Fruit fly (Drosophila melanogaster): ENCODE data around the gene CG3165.

CG3165 gene

dm6 chr2L:2945438-2946220 lies 31.3 kb upstream of the CG3165 start:
- TF ChIP-seq Myc (optimal IDR thresholded peaks at IDR 0.05) (peak; percentile 36), tai (GFP tag; optimal IDR thresholded peaks at IDR 0.05) (no peak), Dfd (GFP tag; optimal IDR thresholded peaks at IDR 0.05) (peak; percentile 83)

dm6 chr2L:2954472-2954871 lies 22.4 kb upstream of the CG3165 start, which contains the start of gene Rbp9:
Rbp9 (plus strand) TSS chr2L:2954762.
- no peak for TF ChIP-seq br (GFP tag; optimal IDR thresholded peaks at IDR 0.05)
- no peak for TF ChIP-seq lola (GFP tag; optimal IDR thresholded peaks at IDR 0.05)
- no peak for TF ChIP-seq HLH106 (tag; optimal IDR thresholded peaks at IDR 0.05)
- TF ChIP-seq OdsH (GFP tag; optimal IDR thresholded peaks at IDR 0.05) = no peak
- TF ChIP-seq sv (GFP tag; optimal IDR thresholded peaks at IDR 0.05) = no peak
- no peak for TF ChIP-seq Rel (GFP tag; optimal IDR thresholded peaks at IDR 0.05)
- TF ChIP-seq Rel (tag; optimal IDR thresholded peaks at IDR 0.05) = no peak
- TF ChIP-seq Mio (GFP tag; optimal IDR thresholded peaks at IDR 0.05) = no peak

dm6 chr2L:2955659-2956058 lies 21.3 kb upstream of the CG3165 start:
- TF ChIP-seq Dif (GFP tag; optimal IDR thresholded peaks at IDR 0.05; ENCODE audit: partially characterized antibody) (peak; percentile 64), Hr83 (GFP tag; optimal IDR thresholded peaks at IDR 0.05; ENCODE audit: poor library complexity, severe bottlenecking) (peak; percentile 7), Myc (optimal IDR thresholded peaks at IDR 0.05) (peak; percentile 57), Dfd (GFP tag; optimal IDR thresholded peaks at IDR 0.05) (no peak), N (GFP tag; optimal IDR thresholded peaks at IDR 0.05) (peak; percentile 76)

DNA sequence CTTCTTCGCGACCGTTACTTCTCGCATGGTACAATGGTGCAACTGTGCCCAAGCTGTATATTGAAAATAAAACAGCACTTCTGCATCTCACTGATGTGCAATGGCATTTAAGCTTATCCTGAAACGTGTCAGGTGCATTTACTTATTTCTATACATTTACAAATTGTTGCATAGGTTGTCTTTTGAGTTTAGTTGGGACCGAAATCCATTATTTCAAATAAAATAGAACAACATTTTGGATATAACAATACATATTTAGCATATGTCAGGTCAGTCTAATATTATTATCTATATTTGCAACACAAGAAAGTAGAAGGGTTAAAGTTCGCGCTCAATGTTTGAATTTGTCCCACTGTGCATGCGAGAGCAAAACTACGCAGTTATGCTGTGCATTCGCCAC lies 20.6 kb upstream of the CG3165 start:
- no peak for TF ChIP-seq Dfd (GFP tag; optimal IDR thresholded peaks at IDR 0.05)
- TF ChIP-seq br (GFP tag; optimal IDR thresholded peaks at IDR 0.05) = no peak
- TF ChIP-seq rgr (GFP tag; optimal IDR thresholded peaks at IDR 0.05) = no peak
- no peak for TF ChIP-seq GATAd (GFP tag; optimal IDR thresholded peaks at IDR 0.05)
- no peak for TF ChIP-seq jim (GFP tag; optimal IDR thresholded peaks at IDR 0.05)
- TF ChIP-seq CG9705 (GFP tag; optimal IDR thresholded peaks at IDR 0.05) = no peak
- no peak for TF ChIP-seq Abd-B (GFP tag; optimal IDR thresholded peaks at IDR 0.05)
- TF ChIP-seq woc (GFP tag; optimal IDR thresholded peaks at IDR 0.05) = no peak

DNA sequence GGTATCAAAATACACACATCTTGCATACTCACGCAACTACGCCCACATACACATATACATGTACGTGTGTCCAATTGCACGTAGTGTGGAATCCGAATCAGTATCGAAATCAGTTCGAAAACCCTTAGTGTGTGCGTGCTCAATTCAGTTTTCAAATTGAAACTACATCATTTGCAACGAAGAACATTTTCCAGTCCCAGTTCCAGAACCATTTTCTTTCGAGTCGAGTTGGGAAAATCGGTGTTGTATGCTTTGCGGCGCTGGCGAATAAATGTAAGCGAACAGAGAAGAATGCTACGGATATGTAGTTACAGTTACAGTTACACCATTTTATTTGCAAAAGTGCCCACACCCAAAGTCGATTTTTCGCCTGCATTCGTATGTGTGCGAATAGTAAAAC lies 19.9 kb upstream of the CG3165 start:
- TF ChIP-seq brk (GFP tag; optimal IDR thresholded peaks at IDR 0.05) (no peak), sage (GFP tag; optimal IDR thresholded peaks at IDR 0.05) (no peak), foxo (GFP tag; optimal IDR thresholded peaks at IDR 0.05) (no peak), woc (GFP tag; optimal IDR thresholded peaks at IDR 0.05) (no peak), fru (GFP tag; optimal IDR thresholded peaks at IDR 0.05) (no peak), jim (GFP tag; optimal IDR thresholded peaks at IDR 0.05) (no peak), Myc (optimal IDR thresholded peaks at IDR 0.05) (peak; percentile 27), psq (GFP tag; optimal IDR thresholded peaks at IDR 0.05) (no peak), Hr83 (GFP tag; optimal IDR thresholded peaks at IDR 0.05; ENCODE audit: poor library complexity, severe bottlenecking) (no peak)

DNA sequence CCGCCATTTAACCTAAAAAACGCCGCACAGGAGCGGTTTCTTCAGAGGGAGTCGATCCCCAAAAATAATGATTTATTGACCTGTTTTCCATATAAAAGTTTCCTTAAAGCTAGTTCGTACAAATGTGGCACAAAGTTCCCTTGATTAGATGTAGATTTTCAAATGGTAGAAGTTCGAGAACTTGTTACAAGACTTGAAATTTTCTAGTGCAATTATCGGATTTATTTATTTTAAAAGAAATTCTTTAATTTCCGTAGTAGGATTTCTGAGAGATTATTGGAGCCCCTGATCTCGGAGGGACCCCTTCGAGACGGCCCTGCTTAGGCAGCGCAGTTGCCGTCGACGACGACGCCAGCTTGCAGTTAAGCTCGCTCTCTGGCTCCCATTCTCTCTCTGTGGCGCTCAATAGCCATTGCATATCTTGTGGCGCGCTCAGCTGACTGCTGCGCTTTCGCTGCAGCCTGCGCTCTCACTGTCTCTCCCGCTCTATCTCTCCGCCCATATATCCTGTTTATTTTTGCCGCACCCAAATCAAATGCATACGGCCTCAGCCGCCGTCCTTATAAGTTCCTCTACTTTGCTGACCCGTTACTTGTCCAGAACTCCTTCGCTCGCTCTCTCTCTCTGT lies 19.3 kb upstream of the CG3165 start:
- TF ChIP-seq woc (GFP tag; optimal IDR thresholded peaks at IDR 0.05) = peak; percentile 80
- TF ChIP-seq fru (GFP tag; optimal IDR thresholded peaks at IDR 0.05) = peak; percentile 91
- no peak for TF ChIP-seq Rel (GFP tag; optimal IDR thresholded peaks at IDR 0.05)
- TF ChIP-seq Rel (tag; optimal IDR thresholded peaks at IDR 0.05) = no peak
- no peak for TF ChIP-seq Hr78 (GFP tag; optimal IDR thresholded peaks at IDR 0.05)
- peak; percentile 76 for TF ChIP-seq Hnf4 (GFP tag; optimal IDR thresholded peaks at IDR 0.05)
- no peak for TF ChIP-seq tai (GFP tag; optimal IDR thresholded peaks at IDR 0.05)
- TF ChIP-seq Sp1 (GFP tag; optimal IDR thresholded peaks at IDR 0.05) = peak; percentile 89
- TF ChIP-seq CrebA (GFP tag; optimal IDR thresholded peaks at IDR 0.05; ENCODE audit: borderline replicate concordance) = no peak
- TF ChIP-seq OdsH (GFP tag; optimal IDR thresholded peaks at IDR 0.05) = peak; percentile 82
- TF ChIP-seq Mio (GFP tag; optimal IDR thresholded peaks at IDR 0.05) = peak; percentile 1
- peak; percentile 86 for TF ChIP-seq br (GFP tag; optimal IDR thresholded peaks at IDR 0.05)
- TF ChIP-seq Hr83 (GFP tag; optimal IDR thresholded peaks at IDR 0.05; ENCODE audit: poor library complexity, severe bottlenecking) = no peak
- peak; percentile 90 for TF ChIP-seq dmrt93B (GFP tag; optimal IDR thresholded peaks at IDR 0.05)
- peak; percentile 88 for TF ChIP-seq ey (GFP tag; optimal IDR thresholded peaks at IDR 0.05)
- peak; percentile 79 for TF ChIP-seq rgr (GFP tag; optimal IDR thresholded peaks at IDR 0.05)
- TF ChIP-seq foxo (GFP tag; optimal IDR thresholded peaks at IDR 0.05) = peak in 1 of 2 experiments; percentile 89
- TF ChIP-seq HLH106 (tag; optimal IDR thresholded peaks at IDR 0.05) = peak; percentile 92
- peak; percentile 36 for TF ChIP-seq Jra (GFP tag; optimal IDR thresholded peaks at IDR 0.05)
- TF ChIP-seq lola (GFP tag; optimal IDR thresholded peaks at IDR 0.05) = no peak
- TF ChIP-seq CG9705 (GFP tag; optimal IDR thresholded peaks at IDR 0.05) = peak; percentile 79
- TF ChIP-seq psq (GFP tag; optimal IDR thresholded peaks at IDR 0.05) = peak; percentile 74
- no peak for TF ChIP-seq sv (GFP tag; optimal IDR thresholded peaks at IDR 0.05)
- TF ChIP-seq Vsx2 (GFP tag; optimal IDR thresholded peaks at IDR 0.05; ENCODE audit: partially characterized antibody) = no peak
- peak; percentile 59 for TF ChIP-seq sage (GFP tag; optimal IDR thresholded peaks at IDR 0.05)
- no peak for TF ChIP-seq GATAd (GFP tag; optimal IDR thresholded peaks at IDR 0.05)
- TF ChIP-seq brk (GFP tag; optimal IDR thresholded peaks at IDR 0.05) = no peak
- TF ChIP-seq CG32264 (GFP tag; optimal IDR thresholded peaks at IDR 0.05) = peak; percentile 60
- no peak for TF ChIP-seq usp (GFP tag; optimal IDR thresholded peaks at IDR 0.05)

Data from whole organism, wandering third instar larva.